Fruit fly (Drosophila melanogaster) S2 (cell line): ENCODE data around the gene snsl.

Source experiments
- CG8478 ChIP-seq: fragments of >200 bp; optimal IDR thresholded peaks from 2 replicates; lab custom pipeline; 2018
- CTCF ChIP-seq, 2 experiments: fragments of >200 bp; optimal IDR thresholded peaks; 2 replicates each; lab custom pipeline; 2018

dm6 chr2L:4945300-4945699 lies 38.7 kb upstream of the snsl start, which contains the start of the genes mRpL24 and betaggt-I:
- TF ChIP-seq CG8478 (lab: Kevin White, UChicago) (no peak), CTCF (optimal IDR thresholded peaks at IDR 0.05; lab: Kevin White, UChicago) (no peak)
